Fruit fly (Drosophila melanogaster): Measurements from ENCODE around the gene Smn.

Smn gene

DNA sequence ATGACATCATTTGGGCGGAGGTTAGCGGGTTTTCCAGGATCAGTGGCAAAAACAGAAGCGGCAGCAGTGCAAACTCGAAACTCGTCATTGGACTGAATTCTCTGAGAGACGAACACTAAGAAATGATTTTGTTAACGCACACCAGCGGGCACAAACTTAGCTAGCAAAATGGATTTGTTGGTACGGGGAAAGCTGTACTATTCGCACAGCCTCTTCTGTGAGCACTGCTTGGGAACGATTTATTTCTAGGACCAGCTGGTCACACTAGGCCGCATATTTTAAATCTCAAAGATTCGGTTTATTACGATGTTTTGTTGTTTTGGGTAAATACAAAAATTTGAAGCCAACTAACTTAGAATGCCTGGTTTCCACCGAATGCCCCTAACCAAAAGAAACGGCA, 27.8 kb upstream of the Smn start, which contains the start of gene CG4098 (continued):
- TF ChIP-seq MTF-1 (GFP tag; optimal IDR thresholded peaks at IDR 0.05; ENCODE audit: borderline replicate concordance) (peak; percentile 24), CG6272 (GFP tag; IDR thresholded peaks at IDR 0.05) (peak; percentile 31; the same call in 1 of the 2 replicates), otp (GFP tag; IDR thresholded peaks at IDR 0.05) (peak; percentile 49; the same call in 1 of the 3 replicates), pb (GFP tag; optimal IDR thresholded peaks at IDR 0.05) (no peak), CG18764 (GFP tag; optimal IDR thresholded peaks at IDR 0.05) (no peak), E2f2 (GFP tag; IDR thresholded peaks at IDR 0.05) (peak; percentile 86), lilli (GFP tag; optimal IDR thresholded peaks at IDR 0.05) (peak; percentile 84), ap (GFP tag; IDR thresholded peaks at IDR 0.05) (no peak; the same call in 1 of the 2 replicates), kah (GFP tag; optimal IDR thresholded peaks at IDR 0.05) (no peak), Aef1 (GFP tag; IDR thresholded peaks at IDR 0.05) (peak; percentile 58), CG1603 (tag; optimal IDR thresholded peaks at IDR 0.05) (peak; percentile 75), CG6689 (GFP tag; IDR thresholded peaks at IDR 0.05) (peak; percentile 47; the same call in 1 of the 2 replicates), Hr51 (GFP tag; optimal IDR thresholded peaks at IDR 0.05) (peak; percentile 7 to 39), CG6765 (GFP tag; optimal IDR thresholded peaks at IDR 0.05) (no peak), Abd-B (GFP tag; optimal IDR thresholded peaks at IDR 0.05) (peak; percentile 5), Asciz (GFP tag; optimal IDR thresholded peaks at IDR 0.05) (peak; percentile 5), scrt (GFP tag; optimal IDR thresholded peaks at IDR 0.05) (no peak), gt (GFP tag; IDR thresholded peaks at IDR 0.05) (no peak), CG14050 (GFP tag; IDR thresholded peaks at IDR 0.05) (peak; percentile 51; the same call in 2 of the 3 replicates), CG4854 (GFP tag; optimal IDR thresholded peaks at IDR 0.05) (no peak), CG6254 (GFP tag; optimal IDR thresholded peaks at IDR 0.05) (no peak), Ada2b (GFP tag; IDR thresholded peaks at IDR 0.05) (peak; percentile 64; the same call in 1 of the 2 replicates), bbx (GFP tag; IDR thresholded peaks at IDR 0.05; ENCODE audit: partially characterized antibody) (peak; percentile 23; the same call in 1 of the 2 replicates), sim (GFP tag; IDR thresholded peaks at IDR 0.05) (no peak), CG17385 (GFP tag; optimal IDR thresholded peaks at IDR 0.05) (peak; percentile 34), pzg (GFP tag; optimal IDR thresholded peaks at IDR 0.05) (peak; percentile 68), CG3838 (GFP tag; optimal IDR thresholded peaks at IDR 0.05) (no peak), crc (GFP tag; optimal IDR thresholded peaks at IDR 0.05) (peak; percentile 44), sqz (GFP tag; optimal IDR thresholded peaks at IDR 0.05) (no peak), CG43689 (GFP tag; IDR thresholded peaks at IDR 0.05) (no peak), Sox100B (GFP tag; optimal IDR thresholded peaks at IDR 0.05) (no peak), CG12155 (GFP tag; optimal IDR thresholded peaks at IDR 0.05) (peak; percentile 58), Atf3 (GFP tag; optimal IDR thresholded peaks at IDR 0.05) (peak; percentile 36), Poxn (GFP tag; IDR thresholded peaks at IDR 0.05) (no peak), tio (GFP tag; optimal IDR thresholded peaks at IDR 0.05) (no peak), eve (GFP tag; optimal IDR thresholded peaks at IDR 0.05) (no peak), CG14860 (GFP tag; IDR thresholded peaks at IDR 0.05; ENCODE audit: partially characterized antibody) (no peak), crp (GFP tag; optimal IDR thresholded peaks at IDR 0.05) (no peak), CG12104 (GFP tag; optimal IDR thresholded peaks at IDR 0.05) (no peak), CG11085 (GFP tag; IDR thresholded peaks at IDR 0.05) (peak; percentile 62; the same call in 1 of the 2 replicates), CG3163 (GFP tag; optimal IDR thresholded peaks at IDR 0.05) (no peak), Myb (GFP tag; optimal IDR thresholded peaks at IDR 0.05) (peak; percentile 61), lmd (GFP tag; IDR thresholded peaks at IDR 0.05) (peak; percentile 68; the same call in 1 of the 2 replicates), ro (GFP tag; IDR thresholded peaks at IDR 0.05) (no peak), CG18619 (GFP tag; optimal IDR thresholded peaks at IDR 0.05) (peak; percentile 20), CG30020 (tag; optimal IDR thresholded peaks at IDR 0.05) (no peak), CG10543 (GFP tag; optimal IDR thresholded peaks at IDR 0.05) (peak; percentile 27), CG2129 (GFP tag; IDR thresholded peaks at IDR 0.05; ENCODE audit: partially characterized antibody) (no peak), CG11504 (tag; optimal IDR thresholded peaks at IDR 0.05) (peak; percentile 44), CG31224 (GFP tag; IDR thresholded peaks at IDR 0.05) (peak; percentile 30; the same call in 1 of the 2 replicates)

Data from whole organism, embryonic.